Worm (Caenorhabditis elegans): Measurements from ENCODE around the gene C44B7.7.
"Not testable (repeated sequence)": the region's sequence is repeated elsewhere in the genome, so short reads cannot be mapped to it uniquely, and the experiment has no call there.

The C44B7.7 gene

DNA sequence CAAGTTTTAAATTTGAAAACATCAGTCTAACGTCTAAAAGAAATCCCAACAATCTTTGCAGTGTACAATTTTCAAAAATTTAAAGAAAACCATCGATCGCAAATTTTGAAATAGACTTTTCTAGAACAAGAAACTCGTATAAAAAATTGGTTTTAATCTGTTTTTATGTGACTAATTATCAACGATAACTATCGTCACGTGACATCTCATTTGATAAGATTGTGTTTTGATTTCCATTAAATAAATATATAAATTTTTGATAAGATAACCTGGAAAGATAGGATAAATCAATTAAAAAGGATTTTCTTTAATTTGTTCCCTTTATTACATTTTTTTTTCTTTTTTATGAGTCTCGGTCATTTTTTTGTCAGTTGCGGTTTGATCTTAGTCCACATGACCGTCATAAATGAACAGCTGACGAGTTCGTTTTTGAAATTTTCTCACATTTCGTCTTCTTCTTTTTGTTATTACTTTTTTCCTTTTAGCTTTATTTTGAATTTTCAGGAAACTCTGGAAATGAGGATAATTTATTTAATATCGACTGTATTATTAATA, 29.7 kb upstream of the C44B7.7 start, which contains the start of gene asm-1:
Gene asm-1 (plus strand): TSS at position 505 of the 555 bp plus-strand sequence.
- TF ChIP-seq elt-1 (tag; optimal IDR thresholded peaks at IDR 0.05; ENCODE audit: borderline replicate concordance, insufficient read depth) (no peak), lin-13 (tag; optimal IDR thresholded peaks at IDR 0.05) (no peak), ztf-11 (tag; optimal IDR thresholded peaks at IDR 0.05) (no peak)

DNA sequence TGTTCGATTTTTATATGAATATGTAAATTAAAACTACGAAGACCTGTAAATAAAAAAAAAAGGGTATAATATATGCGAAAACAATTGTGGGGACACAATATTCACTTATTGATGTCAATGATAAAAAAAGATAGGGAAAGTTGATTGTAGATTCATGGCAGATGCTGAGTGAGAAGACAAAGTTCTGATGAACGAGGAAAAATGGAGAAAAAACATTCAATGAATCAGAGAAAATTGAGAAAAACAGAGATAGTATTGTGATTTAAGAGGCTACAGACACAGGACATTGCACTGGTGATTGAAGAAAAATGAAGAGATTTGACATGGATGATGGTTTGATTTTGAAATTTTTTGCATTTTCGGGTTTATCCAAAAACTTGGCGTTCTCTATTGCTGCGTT, 28.7 kb upstream of the C44B7.7 start:
- TF ChIP-seq elt-3 (tag; optimal IDR thresholded peaks at IDR 0.05) (no peak), mep-1 (tag; optimal IDR thresholded peaks at IDR 0.05) (no peak), drap-1 (GFP tag; optimal IDR thresholded peaks at IDR 0.05) (no peak), zip-8 (tag; optimal IDR thresholded peaks at IDR 0.05) (no peak), ham-2 (GFP tag; optimal IDR thresholded peaks at IDR 0.05) (no peak), blmp-1 (tag; optimal IDR thresholded peaks at IDR 0.05) (no peak), hlh-1 (tag; optimal IDR thresholded peaks at IDR 0.05) (no peak), lsy-2 (tag; optimal IDR thresholded peaks at IDR 0.05) (no peak), unc-62 (GFP tag; optimal IDR thresholded peaks at IDR 0.05) (no peak)

DNA sequence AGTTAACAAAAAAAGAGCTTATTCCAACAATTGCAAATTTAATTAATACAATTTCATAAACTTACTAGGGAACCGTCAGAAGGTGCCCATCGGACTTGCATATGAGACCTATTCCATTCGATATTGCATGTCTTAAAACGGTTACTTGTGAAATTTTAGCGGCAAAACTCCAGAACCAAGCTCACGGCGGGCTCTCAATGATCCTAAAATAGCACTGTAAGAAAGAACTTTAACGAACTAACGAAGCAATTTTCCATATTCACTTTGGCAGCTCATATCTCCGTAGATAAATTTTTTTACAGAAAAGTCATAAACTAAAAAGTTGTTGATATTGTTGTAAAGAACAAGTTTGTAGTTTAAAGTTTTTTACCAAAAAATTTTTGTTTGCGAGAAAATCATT, 27.7 kb upstream of the C44B7.7 start, which contains the start of gene B0252.3:
Gene B0252.3 (minus strand): TSS at position 101 of the 400 bp plus-strand sequence.
- TF ChIP-seq flh-1, ces-1, drap-1 (GFP tag; optimal IDR thresholded peaks at IDR 0.05): not testable (repeated sequence)

DNA sequence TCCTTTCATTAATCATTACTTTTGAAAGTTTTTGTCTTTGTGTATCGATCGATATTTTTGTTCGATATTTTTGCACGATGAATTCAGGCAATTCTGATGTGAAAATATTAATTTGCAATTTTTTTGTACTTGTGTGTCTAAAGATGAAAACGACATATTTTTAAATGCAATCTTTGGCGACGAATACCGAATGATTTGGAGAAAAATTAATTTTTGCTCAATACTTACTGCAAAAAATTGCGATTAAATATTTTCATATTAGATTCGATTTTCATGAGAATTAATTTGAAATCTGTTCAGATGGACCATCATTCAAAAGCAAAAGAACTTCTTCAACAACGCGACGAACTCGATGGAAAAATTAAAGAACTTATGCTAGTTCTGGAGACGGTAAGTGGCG, 21.8 kb upstream of the C44B7.7 start, which contains the start of gene psmd-9:
Gene psmd-9 (plus strand): TSS at position 301 of the 400 bp plus-strand sequence.
- TF ChIP-seq tbx-8 (GFP tag; optimal IDR thresholded peaks at IDR 0.05), result no peak
- no peak for TF ChIP-seq mls-2 (tag; optimal IDR thresholded peaks at IDR 0.05)
- TF ChIP-seq nhr-12 (tag; optimal IDR thresholded peaks at IDR 0.05), result no peak
- TF ChIP-seq ceh-83 (GFP tag; optimal IDR thresholded peaks at IDR 0.05), result no peak
- TF ChIP-seq zip-8 (tag; optimal IDR thresholded peaks at IDR 0.05), result no peak
- TF ChIP-seq nhr-28 (tag; optimal IDR thresholded peaks at IDR 0.05), result no peak
- TF ChIP-seq nhr-237 (tag; optimal IDR thresholded peaks at IDR 0.05), result no peak
- TF ChIP-seq sptf-1 (tag; optimal IDR thresholded peaks at IDR 0.05), result no peak
- TF ChIP-seq unc-39 (tag; optimal IDR thresholded peaks at IDR 0.05), result no peak

DNA sequence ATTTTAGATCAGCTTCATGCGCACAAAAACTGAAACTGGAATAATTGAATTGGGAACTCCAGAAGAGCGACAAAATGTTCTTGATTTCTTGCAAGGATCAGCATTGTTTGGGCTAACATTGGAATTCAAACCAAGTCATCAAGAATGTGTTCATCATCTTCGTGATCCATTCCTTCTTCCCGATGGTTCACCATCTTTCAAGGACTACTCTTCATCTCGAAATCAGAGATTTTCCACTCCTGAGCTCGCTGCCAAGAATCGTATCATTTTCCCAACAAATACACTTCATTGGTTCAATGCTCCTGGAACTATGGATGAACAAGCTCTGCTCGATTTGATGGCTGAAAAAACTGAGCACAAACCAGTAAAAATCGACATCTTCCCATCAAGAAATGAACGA, 20.7 kb upstream of the C44B7.7 start:
- no peak for TF ChIP-seq nhr-12 (tag; optimal IDR thresholded peaks at IDR 0.05)
- TF ChIP-seq unc-120 (tag; optimal IDR thresholded peaks at IDR 0.05; ENCODE audit: poor library complexity, severe bottlenecking), result no peak
- no peak for TF ChIP-seq nhr-28 (tag; optimal IDR thresholded peaks at IDR 0.05)
- no peak for TF ChIP-seq lin-32 (GFP tag; optimal IDR thresholded peaks at IDR 0.05)
- TF ChIP-seq elt-1 (tag; optimal IDR thresholded peaks at IDR 0.05; ENCODE audit: borderline replicate concordance, insufficient read depth), result no peak
- TF ChIP-seq snpc-4 (tag; optimal IDR thresholded peaks at IDR 0.05), result no peak
- TF ChIP-seq zip-8 (tag; optimal IDR thresholded peaks at IDR 0.05), result no peak
- no peak for TF ChIP-seq sptf-1 (tag; optimal IDR thresholded peaks at IDR 0.05)
- TF ChIP-seq mab-5 (tag; optimal IDR thresholded peaks at IDR 0.05), result no peak
- TF ChIP-seq hlh-1 (tag; optimal IDR thresholded peaks at IDR 0.05), result no peak
- TF ChIP-seq ceh-43 (GFP tag; optimal IDR thresholded peaks at IDR 0.05), result no peak
- no peak for TF ChIP-seq unc-39 (tag; optimal IDR thresholded peaks at IDR 0.05)
- no peak for TF ChIP-seq flh-1 (GFP tag; optimal IDR thresholded peaks at IDR 0.05)
- TF ChIP-seq tbx-8 (GFP tag; optimal IDR thresholded peaks at IDR 0.05), result no peak

DNA sequence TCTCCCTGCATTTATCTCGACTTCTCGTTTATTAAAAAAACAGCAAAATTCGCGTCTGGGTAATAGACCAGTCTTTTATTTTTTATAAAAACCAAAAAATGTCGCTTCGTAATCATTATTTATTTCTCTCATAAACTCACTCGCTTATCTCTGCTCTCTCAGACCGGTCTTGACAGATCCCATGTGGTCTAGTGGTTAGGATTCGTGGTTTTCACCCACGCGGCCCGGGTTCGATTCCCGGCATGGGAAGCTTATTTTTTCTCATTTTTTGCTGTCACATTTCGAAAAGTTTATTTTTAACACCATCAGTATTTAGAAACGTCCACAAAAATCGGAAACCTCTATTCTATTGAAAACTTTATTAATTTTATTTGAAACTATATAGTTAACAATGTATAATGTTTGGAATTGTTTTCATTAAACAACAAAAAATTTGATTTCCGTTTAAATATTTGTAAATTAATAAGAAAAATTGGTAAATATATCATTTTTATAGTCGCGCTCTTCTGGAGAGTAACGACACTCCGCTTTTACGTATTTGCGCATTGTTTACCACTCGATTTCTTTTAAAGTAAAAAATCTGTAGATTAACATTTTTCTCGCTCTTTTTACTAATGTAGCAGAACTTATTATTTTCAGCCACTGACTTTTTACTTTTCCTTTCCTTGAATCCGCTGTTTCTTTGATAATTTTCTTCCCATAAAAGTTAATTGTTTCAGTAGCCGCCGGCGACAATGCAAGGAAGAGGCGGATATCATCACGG, 18.2 kb upstream of the C44B7.7 start, which contains the start of gene hrpl-1:
Gene hrpl-1 (plus strand): TSS at position 713 of the 763 bp plus-strand sequence.
- TF ChIP-seq sem-2 (GFP tag; optimal IDR thresholded peaks at IDR 0.05) (peak; percentile 52), flh-1 (GFP tag; optimal IDR thresholded peaks at IDR 0.05) (no peak), mab-5 (tag; optimal IDR thresholded peaks at IDR 0.05) (no peak), lsy-2 (tag; optimal IDR thresholded peaks at IDR 0.05) (peak; percentile 26), lin-32 (GFP tag; optimal IDR thresholded peaks at IDR 0.05) (peak; percentile 14), ham-2 (GFP tag; optimal IDR thresholded peaks at IDR 0.05) (no peak), unc-39 (tag; optimal IDR thresholded peaks at IDR 0.05) (no peak), unc-62 (GFP tag; optimal IDR thresholded peaks at IDR 0.05) (no peak), lin-13 (tag; optimal IDR thresholded peaks at IDR 0.05) (no peak), nhr-2 (tag; optimal IDR thresholded peaks at IDR 0.05) (no peak), cnd-1 (tag; optimal IDR thresholded peaks at IDR 0.05) (peak; percentile 59), blmp-1 (tag; optimal IDR thresholded peaks at IDR 0.05) (no peak), ceh-83 (GFP tag; optimal IDR thresholded peaks at IDR 0.05) (peak; percentile 62), tbx-8 (GFP tag; optimal IDR thresholded peaks at IDR 0.05) (peak; percentile 28), snpc-4 (tag; optimal IDR thresholded peaks at IDR 0.05) (no peak), nhr-76 (tag; optimal IDR thresholded peaks at IDR 0.05) (no peak), mep-1 (tag; optimal IDR thresholded peaks at IDR 0.05) (no peak), bed-3 (GFP tag; optimal IDR thresholded peaks at IDR 0.05) (peak; percentile 11), M03D4.4 (tag; optimal IDR thresholded peaks at IDR 0.05) (peak; percentile 73), sptf-1 (tag; optimal IDR thresholded peaks at IDR 0.05) (peak; percentile 76)

All from whole organism, mixed stage, embryonic.